Worm (Caenorhabditis elegans) whole organism, L1 larva: ENCODE measurements around the gene sago-1.

Experiments
- C04F5.9 ChIP-seq: sonication (generic microtip); optimal IDR thresholded peaks from 2 replicates; lab custom pipeline; 2016; ENCODE audit warnings: missing genetic modification characterization, missing compliant biosample characterization
- C34B4.2 ChIP-seq: sonication (generic microtip); optimal IDR thresholded peaks from 2 replicates; lab custom pipeline; 2017; ENCODE audit warnings: mild to moderate bottlenecking, missing genetic modification characterization, missing compliant biosample characterization
- F16B12.6 ChIP-seq: fragments of 150-350 bp; optimal IDR thresholded peaks from 2 replicates; lab custom pipeline; 2014; ENCODE audit warnings: missing biosample characterization, missing genetic modification characterization
- Y116A8C.19 ChIP-seq: sonication (generic microtip); optimal IDR thresholded peaks from 2 replicates; lab custom pipeline; 2016; ENCODE audit warnings: missing compliant biosample characterization, missing genetic modification characterization, borderline replicate concordance
- aha-1 ChIP-seq: fragments of 150-350 bp; optimal IDR thresholded peaks from 2 replicates; lab custom pipeline; 2014; ENCODE audit warnings: missing biosample characterization, missing genetic modification characterization
- ceh-82 ChIP-seq, 3 experiments: fragments of 150-350 bp in 1 of 3; sonication (generic microtip) in 2 of 3; optimal IDR thresholded peaks; 2 replicates each; lab custom pipeline; 2014 to 2017; ENCODE audit warnings: missing biosample characterization in 3 of 3, missing genetic modification characterization in 3 of 3
- ceh-88 ChIP-seq: fragments of 200-800 bp; sonication (Bioruptor generic); IDR thresholded peaks from 2 replicates; pipeline ENCODE4 v1.3.6; 2022; ENCODE audit warnings: missing genetic modification characterization, missing compliant biosample characterization
- dsc-1 ChIP-seq: sonication (generic microtip); optimal IDR thresholded peaks from 2 replicates; lab custom pipeline; 2016; ENCODE audit warnings: mild to moderate bottlenecking, missing genetic modification characterization, missing compliant biosample characterization
- efl-3 ChIP-seq: fragments of 200-800 bp; sonication (Bioruptor generic); optimal IDR thresholded peaks from 2 replicates; lab custom pipeline; 2018; ENCODE audit warnings: mild to moderate bottlenecking, missing genetic modification characterization, missing compliant biosample characterization
- egl-13 ChIP-seq: sonication (generic microtip); optimal IDR thresholded peaks from 2 replicates; lab custom pipeline; 2016; ENCODE audit warnings: missing genotype, missing genetic modification reagents, missing genetic modification characterization, missing compliant biosample characterization
- egl-27 ChIP-seq, 2 experiments: fragments of 150-350 bp in 1 of 2; sonication (generic microtip); optimal IDR thresholded peaks; 3 replicates each; lab custom pipeline; 2017 to 2018; ENCODE audit warnings: missing biosample characterization in 2 of 2, missing genetic modification characterization in 2 of 2, missing genetic modification reagents in 2 of 2
- elt-2 ChIP-seq: sonication (generic microtip); optimal IDR thresholded peaks from 2 replicates; lab custom pipeline; 2016; ENCODE audit warnings: missing genetic modification characterization, mild to moderate bottlenecking, inconsistent platforms, missing compliant biosample characterization, missing genetic modification reagents
- ets-5 ChIP-seq: fragments of 200-800 bp; sonication (Bioruptor generic); IDR thresholded peaks from 2 replicates; pipeline ENCODE4 v1.3.6; 2022; ENCODE audit warnings: missing genetic modification characterization, missing compliant biosample characterization
- fkh-10 ChIP-seq: sonication (generic microtip); optimal IDR thresholded peaks from 2 replicates; lab custom pipeline; 2017; ENCODE audit warnings: missing biosample characterization, missing genetic modification reagents, missing genetic modification characterization
- fkh-4 ChIP-seq: sonication (generic microtip); optimal IDR thresholded peaks from 2 replicates; lab custom pipeline; 2016; ENCODE audit warnings: missing compliant biosample characterization, missing genetic modification characterization, borderline replicate concordance
- jun-1 ChIP-seq: fragments of 150-350 bp; optimal IDR thresholded peaks from 2 replicates; lab custom pipeline; 2014; ENCODE audit warnings: missing biosample characterization, missing genetic modification reagents, missing genetic modification characterization
- lin-13 ChIP-seq: fragments of 150-350 bp; optimal IDR thresholded peaks from 2 replicates; lab custom pipeline; 2014; ENCODE audit warnings: missing biosample characterization, missing genetic modification reagents, missing genetic modification characterization
- lin-15B ChIP-seq: fragments of 150-350 bp; sonication (generic microtip); optimal IDR thresholded peaks from 3 replicates; lab custom pipeline; 2014; ENCODE audit warnings: missing biosample characterization, missing genetic modification characterization
- lin-39 ChIP-seq: fragments of 150-350 bp; optimal IDR thresholded peaks from 2 replicates; lab custom pipeline; 2014; ENCODE audit warnings: missing biosample characterization, missing genetic modification reagents, missing genetic modification characterization
- lir-3 ChIP-seq: sonication (generic microtip); optimal IDR thresholded peaks from 2 replicates; lab custom pipeline; 2016; ENCODE audit warnings: mild to moderate bottlenecking, missing genetic modification characterization, moderate library complexity, missing compliant biosample characterization; ENCODE audit not compliant: poor library complexity
- lsy-2 ChIP-seq, 2 experiments: fragments of 150-350 bp; optimal IDR thresholded peaks; 2 replicates each; lab custom pipeline; 2014; ENCODE audit warnings: missing biosample characterization in 2 of 2, missing genetic modification characterization in 2 of 2
- mep-1 ChIP-seq: fragments of 150-350 bp; optimal IDR thresholded peaks from 2 replicates; lab custom pipeline; 2014; ENCODE audit warnings: missing biosample characterization, missing genetic modification characterization
- nhr-19 ChIP-seq: fragments of 200-800 bp; sonication (Bioruptor generic); conservative IDR thresholded peaks from 2 replicates; pipeline ENCODE4 v1.3.6; 2022; ENCODE audit warnings: missing genetic modification characterization, missing compliant biosample characterization
- nhr-237 ChIP-seq: fragments of 150-350 bp; optimal IDR thresholded peaks from 2 replicates; lab custom pipeline; 2014; ENCODE audit warnings: missing biosample characterization, missing genetic modification characterization
- nhr-47 ChIP-seq: sonication (generic microtip); optimal IDR thresholded peaks from 2 replicates; lab custom pipeline; 2016; ENCODE audit warnings: mild to moderate bottlenecking, missing genetic modification characterization, moderate library complexity, missing compliant biosample characterization
- nhr-76 ChIP-seq: sonication (generic microtip); optimal IDR thresholded peaks from 2 replicates; lab custom pipeline; 2017; ENCODE audit warnings: missing biosample characterization, missing genetic modification characterization
- nhr-84 ChIP-seq: sonication (generic microtip); optimal IDR thresholded peaks from 2 replicates; lab custom pipeline; 2017; ENCODE audit warnings: missing biosample characterization, missing genetic modification characterization
- nhr-90 ChIP-seq: sonication (generic microtip); optimal IDR thresholded peaks from 2 replicates; lab custom pipeline; 2016; ENCODE audit warnings: mild to moderate bottlenecking, missing genetic modification characterization, missing compliant biosample characterization; ENCODE audit not compliant: poor library complexity
- pax-3 ChIP-seq: fragments of 200-800 bp; sonication (Bioruptor generic); optimal IDR thresholded peaks from 2 replicates; lab custom pipeline; 2018; ENCODE audit warnings: mild to moderate bottlenecking, missing genetic modification characterization, moderate library complexity, missing compliant biosample characterization
- pqm-1 ChIP-seq: sonication (generic microtip); optimal IDR thresholded peaks from 3 replicates; lab custom pipeline; 2017; ENCODE audit warnings: missing biosample characterization, missing genetic modification characterization
- snpc-4 ChIP-seq: fragments of 150-350 bp; optimal IDR thresholded peaks from 2 replicates; lab custom pipeline; 2014; ENCODE audit warnings: missing biosample characterization, missing genetic modification characterization
- sup-37 ChIP-seq: fragments of 200-800 bp; sonication (Bioruptor generic); optimal IDR thresholded peaks from 2 replicates; lab custom pipeline; 2018; ENCODE audit warnings: mild to moderate bottlenecking, missing genetic modification characterization, missing compliant biosample characterization
- swsn-7 ChIP-seq: sonication (generic microtip); optimal IDR thresholded peaks from 2 replicates; lab custom pipeline; 2016; ENCODE audit warnings: missing genetic modification characterization, missing compliant biosample characterization
- tbx-2 ChIP-seq: sonication (generic microtip); optimal IDR thresholded peaks from 2 replicates; lab custom pipeline; 2016; ENCODE audit warnings: missing genetic modification characterization, missing compliant biosample characterization
- tlp-1 ChIP-seq: fragments of 150-350 bp; optimal IDR thresholded peaks from 2 replicates; lab custom pipeline; 2014; ENCODE audit warnings: missing biosample characterization, missing genetic modification characterization
- unc-30 ChIP-seq: sonication (generic microtip); optimal IDR thresholded peaks from 2 replicates; lab custom pipeline; 2017; ENCODE audit warnings: missing biosample characterization, missing genetic modification characterization
- zag-1 ChIP-seq: fragments of 150-350 bp; optimal IDR thresholded peaks from 2 replicates; lab custom pipeline; 2014; ENCODE audit warnings: missing biosample characterization, missing genetic modification characterization
- zip-4 ChIP-seq: fragments of 200-800 bp; sonication (Bioruptor generic); optimal IDR thresholded peaks from 2 replicates; lab custom pipeline; 2018; ENCODE audit warnings: mild to moderate bottlenecking, missing genetic modification characterization, moderate library complexity, missing compliant biosample characterization

Gene sago-1

ce11 chrV:6278117-6279081 lies 25.2 kb upstream of the sago-1 start, which contains the start of gene fil-2 (continued):
- TF ChIP-seq ceh-88 (GFP tag; lab: Robert Waterston, UW) = no peak
- TF ChIP-seq mep-1 (tag; lab: Kevin White, UChicago) = no peak
- no peak for TF ChIP-seq pax-3 (tag; lab: Kevin White, UChicago)
- peak; percentile 66 for TF ChIP-seq nhr-90 (tag; lab: Kevin White, UChicago)
- TF ChIP-seq dsc-1 (tag; lab: Kevin White, UChicago) = no peak
- TF ChIP-seq elt-2 (tag; lab: Kevin White, UChicago) = peak; percentile 21

DNA sequence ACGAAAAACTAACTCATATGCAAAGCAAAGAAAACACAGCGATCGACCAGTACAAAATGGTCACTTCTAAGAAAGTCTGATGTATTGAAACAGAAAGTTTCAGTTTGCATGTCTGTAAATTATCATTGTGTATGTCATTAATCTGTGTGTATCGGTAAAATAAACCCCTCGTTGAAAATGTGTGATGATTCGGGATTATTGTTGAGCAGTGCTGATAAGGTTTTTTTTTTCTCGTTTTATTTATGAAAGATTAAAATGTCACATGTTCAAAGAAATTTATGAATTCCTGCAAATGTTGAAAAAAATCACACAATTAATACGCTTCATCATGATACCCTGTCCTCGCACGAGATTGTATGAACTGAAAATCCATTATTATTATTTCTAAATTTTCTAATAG lies 23.5 kb upstream of the sago-1 start:
- TF ChIP-seq lsy-2 (tag; optimal IDR thresholded peaks at IDR 0.05; lab: Kevin White, UChicago) (no peak), elt-2 (tag; lab: Kevin White, UChicago) (peak; percentile 64)
- TF ChIP-seq, all 84 proteins: peak for 1

- no peak for TF ChIP-seq tbx-2 (tag; lab: Kevin White, UChicago)
- no peak for TF ChIP-seq C04F5.9 (tag; lab: Kevin White, UChicago)
- no peak for TF ChIP-seq snpc-4 (tag; lab: Kevin White, UChicago)
- TF ChIP-seq nhr-47 (tag; lab: Kevin White, UChicago) = no peak
- no peak for TF ChIP-seq fkh-10 (GFP tag; lab: Kevin White, UChicago)
- no peak for TF ChIP-seq pax-3 (tag; lab: Kevin White, UChicago)
- TF ChIP-seq ets-5 = no peak
- no peak for TF ChIP-seq aha-1 (tag; lab: Kevin White, UChicago)
- no peak for TF ChIP-seq lir-3
- TF ChIP-seq lin-13 (GFP tag; lab: Kevin White, UChicago) = no peak
- TF ChIP-seq zag-1 (tag; lab: Kevin White, UChicago) = no peak
- TF ChIP-seq dsc-1 (tag; lab: Kevin White, UChicago) = no peak
- TF ChIP-seq C34B4.2 = no peak
- no peak for TF ChIP-seq tlp-1 (tag; lab: Kevin White, UChicago)
- no peak for TF ChIP-seq nhr-84 (tag; lab: Kevin White, UChicago)
- TF ChIP-seq zip-4 (GFP tag; lab: Kevin White, UChicago) = no peak
- no peak for TF ChIP-seq lin-15B
- TF ChIP-seq pqm-1 (tag; lab: Kevin White, UChicago) = no peak
- no peak for TF ChIP-seq fkh-4 (tag; lab: Kevin White, UChicago)
Observed at ce11 chrV:6281175-6281574, 22.4 kb upstream of the sago-1 start, which contains the start of the genes K12B6.4 and spe-49. TSS of gene K12B6.4 (minus strand) at chrV:6281275. TSS of gene spe-49 (plus strand) at chrV:6281359.

DNA sequence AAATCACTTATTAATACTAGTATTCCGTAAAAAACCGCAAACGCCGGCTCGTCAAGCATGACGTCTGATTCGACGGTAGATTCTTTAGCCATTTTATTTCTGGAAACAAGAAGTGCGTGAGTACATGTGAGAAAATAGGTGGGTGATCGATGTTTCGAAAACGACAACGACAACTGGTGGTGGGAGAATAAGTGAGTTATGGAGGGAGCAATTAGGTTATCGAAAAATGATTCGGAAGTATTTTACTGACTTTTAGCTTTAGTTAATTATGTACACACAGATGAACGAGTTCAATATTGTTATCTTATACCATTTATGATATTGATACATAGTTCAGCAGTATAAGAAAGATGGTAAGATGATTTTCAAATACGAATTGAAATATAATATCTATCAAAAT lies 17.2 kb upstream of the sago-1 start, which contains the start of gene srn-1:
Gene srn-1, minus strand, starts transcription at position 101 of the 400 bp plus-strand sequence.
- TF ChIP-seq lin-39 (tag; lab: Kevin White, UChicago) (no peak), ceh-88 (GFP tag; lab: Robert Waterston, UW) (no peak), sup-37 (GFP tag; lab: Kevin White, UChicago) (no peak), efl-3 (GFP tag; lab: Kevin White, UChicago) (no peak), Y116A8C.19 (tag; lab: Kevin White, UChicago) (no peak)

ce11 chrV:6288607-6289006 lies 15.0 kb upstream of the sago-1 start, which contains the start of gene K12B6.11:
TSS of gene K12B6.11 (plus strand) at chrV:6288907.
- TF ChIP-seq snpc-4 (tag; lab: Kevin White, UChicago) = no peak
- TF ChIP-seq ceh-88 (GFP tag; lab: Robert Waterston, UW) = no peak
- no peak for TF ChIP-seq nhr-76 (tag; lab: Kevin White, UChicago)
- no peak for TF ChIP-seq fkh-10 (GFP tag; lab: Kevin White, UChicago)
- no peak for TF ChIP-seq egl-13
- TF ChIP-seq pqm-1 (tag; lab: Kevin White, UChicago) = no peak
- TF ChIP-seq nhr-237 (tag; lab: Kevin White, UChicago) = no peak
- TF ChIP-seq F16B12.6 (tag; lab: Kevin White, UChicago) = no peak
- TF ChIP-seq nhr-90 (tag; lab: Kevin White, UChicago) = no peak
- no peak for TF ChIP-seq swsn-7 (tag; lab: Kevin White, UChicago)
- TF ChIP-seq egl-27 (tag; optimal IDR thresholded peaks at IDR 0.05; lab: Kevin White, UChicago) = no peak
- no peak for TF ChIP-seq unc-30
- TF ChIP-seq ceh-82 (tag; optimal IDR thresholded peaks at IDR 0.05; lab: Kevin White, UChicago) = no peak
- no peak for TF ChIP-seq nhr-19 (GFP tag; lab: Robert Waterston, UW)
- no peak for TF ChIP-seq Y116A8C.19 (tag; lab: Kevin White, UChicago)
- no peak for TF ChIP-seq C04F5.9 (tag; lab: Kevin White, UChicago)
- no peak for TF ChIP-seq jun-1 (tag; lab: Kevin White, UChicago)
